Fruit fly (Drosophila melanogaster) whole organism, embryonic: ENCODE data around the gene MESK4.

ENCODE experiments used
- ATbp ChIP-seq: fragments of 200-800 bp; sonication (Bioruptor generic); optimal IDR thresholded peaks from 2 replicates; lab custom pipeline; 2017; ENCODE audit warnings: missing biosample characterization, mild to moderate bottlenecking, missing genetic modification characterization, missing genetic modification reagents
- Asciz ChIP-seq: fragments of 200-800 bp; sonication (Bioruptor generic); optimal IDR thresholded peaks from 2 replicates; lab custom pipeline; 2017; ENCODE audit warnings: missing biosample characterization, mild to moderate bottlenecking, missing genetic modification characterization, missing genetic modification reagents
- BtbVII ChIP-seq: fragments of 200-800 bp; sonication (Bioruptor generic); optimal IDR thresholded peaks from 3 replicates; lab custom pipeline; 2017; ENCODE audit warnings: missing biosample characterization, mild to moderate bottlenecking, missing genetic modification characterization
- CG11093 ChIP-seq: fragments of 200-800 bp; sonication (Bioruptor generic); IDR thresholded peaks from 3 replicates; pipeline ENCODE4 v1.3.6; 2022; ENCODE audit warnings: missing biosample characterization, missing genetic modification characterization
- CG11560 ChIP-seq: fragments of 200-800 bp; sonication (Bioruptor generic); IDR thresholded peaks from 3 replicates; pipeline ENCODE4 v1.3.6; 2022; ENCODE audit warnings: missing biosample characterization, missing genetic modification characterization
- CG12071 ChIP-seq: fragments of 200-800 bp; sonication (Bioruptor generic); optimal IDR thresholded peaks from 3 replicates; lab custom pipeline; 2018; ENCODE audit warnings: missing biosample characterization, mild to moderate bottlenecking, missing genetic modification characterization
- CG1233 ChIP-seq: fragments of 200-800 bp; sonication (Bioruptor generic); optimal IDR thresholded peaks from 4 replicates; lab custom pipeline; 2018; ENCODE audit warnings: missing biosample characterization, mild to moderate bottlenecking, missing genetic modification characterization
- CG12659 ChIP-seq: fragments of 200-800 bp; sonication (Bioruptor generic); optimal IDR thresholded peaks from 3 replicates; lab custom pipeline; 2017; ENCODE audit warnings: mild to moderate bottlenecking, missing biosample characterization, missing genetic modification reagents, missing genetic modification characterization
- CG14014 ChIP-seq: fragments of 200-800 bp; sonication (Bioruptor generic); IDR thresholded peaks from 2 replicates; pipeline ENCODE4 v1.3.6; 2022; ENCODE audit warnings: missing biosample characterization, missing genetic modification characterization
- CG14965 ChIP-seq: fragments of 200-800 bp; sonication (Bioruptor generic); optimal IDR thresholded peaks from 2 replicates; lab custom pipeline; 2016; ENCODE audit warnings: missing biosample characterization, missing genetic modification characterization, borderline replicate concordance
- CG15601 ChIP-seq: fragments of 200-800 bp; sonication (Bioruptor generic); optimal IDR thresholded peaks from 3 replicates; lab custom pipeline; 2019; ENCODE audit warnings: missing biosample characterization, mild to moderate bottlenecking, missing genetic modification characterization, moderate library complexity
- CG1792 ChIP-seq: fragments of 200-800 bp; sonication (Bioruptor generic); optimal IDR thresholded peaks from 2 replicates; lab custom pipeline; 2016; ENCODE audit warnings: missing biosample characterization, missing genetic modification characterization
- CG1832 ChIP-seq: fragments of 200-800 bp; sonication (Bioruptor generic); optimal IDR thresholded peaks from 2 replicates; lab custom pipeline; 2017; ENCODE audit warnings: missing biosample characterization, mild to moderate bottlenecking, missing genetic modification characterization, inconsistent platforms
- CG2202 ChIP-seq: fragments of 200-800 bp; sonication (Bioruptor generic); optimal IDR thresholded peaks from 2 replicates; lab custom pipeline; 2018; ENCODE audit warnings: missing biosample characterization, mild to moderate bottlenecking, missing genetic modification characterization
- CG30403 ChIP-seq: fragments of 200-800 bp; sonication (Bioruptor generic); optimal IDR thresholded peaks from 3 replicates; lab custom pipeline; 2016; ENCODE audit warnings: missing biosample characterization, missing genetic modification characterization
- CG30431 ChIP-seq: fragments of 200-800 bp; sonication (Bioruptor generic); optimal IDR thresholded peaks from 2 replicates; lab custom pipeline; 2017; ENCODE audit warnings: missing biosample characterization, missing genetic modification characterization
- CG3407 ChIP-seq: fragments of 200-800 bp; sonication (Bioruptor generic); optimal IDR thresholded peaks from 2 replicates; lab custom pipeline; 2018; ENCODE audit warnings: missing biosample characterization, mild to moderate bottlenecking, missing genetic modification characterization
- CG34224 ChIP-seq: fragments of 200-800 bp; sonication (Bioruptor generic); IDR thresholded peaks from 3 replicates; pipeline ENCODE4 v1.3.6; 2022; ENCODE audit warnings: missing biosample characterization, missing genetic modification characterization; ENCODE audit not compliant: partially characterized antibody
- CG34422 ChIP-seq: fragments of 200-800 bp; sonication (Bioruptor generic); IDR thresholded peaks from 3 replicates; pipeline ENCODE4 v1.3.6; 2022; ENCODE audit warnings: missing biosample characterization, missing genetic modification characterization
- CG3847 ChIP-seq: fragments of 200-800 bp; sonication (Bioruptor generic); IDR thresholded peaks from 2 replicates; pipeline ENCODE4 v1.3.6; 2022; ENCODE audit warnings: missing biosample characterization, missing genetic modification characterization
- CG3995 ChIP-seq: fragments of 200-800 bp; sonication (Bioruptor generic); optimal IDR thresholded peaks from 3 replicates; lab custom pipeline; 2016; ENCODE audit warnings: missing biosample characterization, missing genetic modification characterization
- CG6175 ChIP-seq: fragments of 200-800 bp; sonication (Bioruptor generic); IDR thresholded peaks from 3 replicates; pipeline ENCODE4 v1.3.6; 2022; ENCODE audit warnings: missing biosample characterization, missing genetic modification characterization
- CG6254 ChIP-seq: fragments of 200-800 bp; sonication (Bioruptor generic); optimal IDR thresholded peaks from 3 replicates; lab custom pipeline; 2017; ENCODE audit warnings: mild to moderate bottlenecking, missing biosample characterization, missing genetic modification reagents, missing genetic modification characterization
- CG6654 ChIP-seq: fragments of 200-800 bp; sonication (Bioruptor generic); optimal IDR thresholded peaks from 2 replicates; lab custom pipeline; 2017; ENCODE audit warnings: missing biosample characterization, mild to moderate bottlenecking, missing genetic modification characterization
- CG7839 ChIP-seq: fragments of 200-800 bp; sonication (Bioruptor generic); optimal IDR thresholded peaks from 3 replicates; lab custom pipeline; 2018; ENCODE audit warnings: missing biosample characterization, mild to moderate bottlenecking, missing genetic modification characterization, moderate library complexity
- CG7963 ChIP-seq: fragments of 200-800 bp; sonication (Bioruptor generic); IDR thresholded peaks from 3 replicates; pipeline ENCODE4 v1.3.6; 2022; ENCODE audit warnings: missing biosample characterization, missing genetic modification characterization; ENCODE audit not compliant: partially characterized antibody
- CG9215 ChIP-seq: fragments of 200-800 bp; sonication (Bioruptor generic); IDR thresholded peaks from 2 replicates; pipeline ENCODE4 v1.3.6; 2022; ENCODE audit warnings: missing biosample characterization, missing genetic modification characterization
- CHES-1-like ChIP-seq: fragments of 200-800 bp; sonication (Bioruptor generic); optimal IDR thresholded peaks from 2 replicates; lab custom pipeline; 2016; ENCODE audit warnings: missing biosample characterization, missing genetic modification characterization
- Elba2 ChIP-seq: fragments of 200-800 bp; sonication (Bioruptor generic); optimal IDR thresholded peaks from 3 replicates; lab custom pipeline; 2016; ENCODE audit warnings: missing biosample characterization, missing genetic modification characterization
- H2.0 ChIP-seq: fragments of 200-800 bp; sonication (Bioruptor generic); IDR thresholded peaks from 2 replicates; pipeline ENCODE4 v1.3.6; 2022; ENCODE audit warnings: missing biosample characterization, missing genetic modification characterization
- Max ChIP-seq: fragments of 200-800 bp; sonication (Bioruptor generic); optimal IDR thresholded peaks from 2 replicates; lab custom pipeline; 2016; ENCODE audit warnings: missing biosample characterization, mild to moderate bottlenecking, missing genetic modification characterization
- Rfx ChIP-seq: fragments of 200-800 bp; sonication (Bioruptor generic); IDR thresholded peaks from 2 replicates; pipeline ENCODE4 v1.3.6; 2022; ENCODE audit warnings: missing biosample characterization, missing genetic modification characterization
- Sin3A ChIP-seq: fragments of >200 bp; optimal IDR thresholded peaks from 2 replicates; lab custom pipeline; 2018
- Six4 ChIP-seq: fragments of 200-800 bp; sonication (Bioruptor generic); optimal IDR thresholded peaks from 2 replicates; lab custom pipeline; 2016; ENCODE audit warnings: missing biosample characterization, missing genetic modification characterization
- br ChIP-seq: fragments of >200 bp; optimal IDR thresholded peaks from 2 replicates; lab custom pipeline; 2017
- corto ChIP-seq: fragments of 200-800 bp; sonication (Bioruptor generic); optimal IDR thresholded peaks from 2 replicates; lab custom pipeline; 2016; ENCODE audit warnings: missing biosample characterization, mild to moderate bottlenecking, missing genetic modification characterization, moderate library complexity
- crc ChIP-seq: fragments of 200-800 bp; sonication (Bioruptor generic); optimal IDR thresholded peaks from 2 replicates; lab custom pipeline; 2016; ENCODE audit warnings: missing biosample characterization, missing genetic modification characterization
- eyg ChIP-seq: fragments of 200-800 bp; sonication (Bioruptor generic); optimal IDR thresholded peaks from 3 replicates; lab custom pipeline; 2016; ENCODE audit warnings: missing biosample characterization, missing genetic modification characterization
- fd3F ChIP-seq: fragments of 200-800 bp; sonication (Bioruptor generic); optimal IDR thresholded peaks from 2 replicates; lab custom pipeline; 2018; ENCODE audit warnings: missing biosample characterization, mild to moderate bottlenecking, missing genetic modification characterization, moderate library complexity
- fru ChIP-seq: fragments of >200 bp; optimal IDR thresholded peaks from 2 replicates; lab custom pipeline; 2017
- lbe ChIP-seq: fragments of 200-800 bp; sonication (Bioruptor generic); optimal IDR thresholded peaks from 2 replicates; lab custom pipeline; 2016; ENCODE audit warnings: missing biosample characterization, mild to moderate bottlenecking, missing genetic modification characterization
- nerfin-1 ChIP-seq: fragments of 200-800 bp; sonication (Bioruptor generic); optimal IDR thresholded peaks from 3 replicates; lab custom pipeline; 2019; ENCODE audit warnings: missing biosample characterization, mild to moderate bottlenecking, missing genetic modification characterization, moderate library complexity
- odd ChIP-seq: fragments of 200-800 bp; sonication (Bioruptor generic); optimal IDR thresholded peaks from 2 replicates; lab custom pipeline; 2017; ENCODE audit warnings: missing biosample characterization, mild to moderate bottlenecking, missing genetic modification characterization
- pfk ChIP-seq: fragments of 200-800 bp; sonication (Bioruptor generic); optimal IDR thresholded peaks from 2 replicates; lab custom pipeline; 2018; ENCODE audit warnings: missing biosample characterization, mild to moderate bottlenecking, missing genetic modification characterization, moderate library complexity
- prd ChIP-seq, 3 experiments: fragments of >200 bp in 2 of 3; fragments of 200-800 bp in 1 of 3; sonication (Bioruptor generic) in 1 of 3; optimal IDR thresholded peaks in 2 of 3; IDR thresholded peaks in 1 of 3; 2 replicates in 2 of 3; 3 replicates in 1 of 3; pipeline versions ENCODE4 v1.3.6 to Lab custom; 2017 to 2022; ENCODE audit warnings: missing biosample characterization in 1 of 3, missing genetic modification characterization in 1 of 3
- tgo ChIP-seq: fragments of 200-800 bp; sonication (Bioruptor generic); IDR thresholded peaks from 3 replicates; pipeline ENCODE4 v1.3.6; 2022; ENCODE audit warnings: missing biosample characterization, missing genetic modification characterization
- tna ChIP-seq: fragments of 200-800 bp; sonication (Bioruptor generic); IDR thresholded peaks from 2 replicates; pipeline ENCODE4 v1.3.6; 2022; ENCODE audit warnings: missing biosample characterization, missing genetic modification characterization; ENCODE audit not compliant: partially characterized antibody
- yki ChIP-seq: fragments of >200 bp; optimal IDR thresholded peaks from 3 replicates; lab custom pipeline; 2018
- zen2 ChIP-seq: fragments of 200-800 bp; sonication (Bioruptor generic); IDR thresholded peaks from 3 replicates; pipeline ENCODE4 v1.3.6; 2022; ENCODE audit warnings: missing biosample characterization, missing genetic modification characterization; ENCODE audit not compliant: partially characterized antibody

Gene MESK4

DNA sequence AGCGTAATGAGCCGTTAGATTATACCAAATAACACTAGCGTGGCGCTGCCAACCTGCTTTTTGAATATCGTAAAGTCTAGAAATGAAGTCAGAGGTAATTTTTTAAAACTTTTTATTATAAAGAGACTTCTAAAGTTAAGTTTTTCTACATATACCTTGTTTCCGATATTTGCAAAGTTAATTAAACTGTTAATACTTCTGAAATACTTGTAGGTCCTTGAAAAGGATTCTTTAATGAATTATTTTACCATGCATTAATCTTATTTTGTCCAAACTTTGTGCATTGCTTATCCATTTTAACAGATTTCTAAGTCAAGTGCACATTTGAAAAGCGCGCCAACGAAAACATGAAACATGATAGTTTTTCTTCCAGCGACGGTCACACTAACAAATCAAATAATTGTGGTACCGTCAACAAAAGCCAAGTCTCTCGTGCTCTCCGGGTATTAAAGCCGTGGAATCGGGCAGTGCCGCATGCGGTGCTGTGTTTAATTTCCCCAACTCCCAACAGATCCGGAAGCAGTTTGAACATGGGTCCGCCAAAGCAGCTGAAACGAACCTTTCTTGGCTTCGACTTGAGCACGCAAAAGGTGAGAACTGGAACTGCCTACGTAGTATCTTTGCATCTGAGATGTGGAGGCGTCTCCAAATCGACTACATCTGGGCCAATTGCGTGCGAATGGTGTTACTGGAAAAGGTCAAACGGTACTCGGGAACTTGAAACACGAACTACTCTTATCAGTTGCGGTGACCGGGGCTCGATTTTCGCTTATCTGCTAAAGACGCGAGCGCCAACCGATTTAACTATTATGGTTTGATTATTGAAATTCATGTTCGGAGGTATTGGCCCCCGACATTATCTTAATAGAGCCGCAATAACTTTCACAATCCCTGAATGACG, 7.7 kb downstream of the MESK4 start, which contains the start of the genes EMC2A and CG3534 (continued):
- TF ChIP-seq CG3995 (GFP tag; lab: Kevin White, UChicago): no peak
- TF ChIP-seq CG30403 (GFP tag; lab: Kevin White, UChicago): peak; percentile 25
- TF ChIP-seq Six4: peak; percentile 24
- 0 out of 2 replicates have a peak, but pooled peaks have one; percentile 20 for TF ChIP-seq CG9215 (GFP tag; lab: Robert Waterston, UW)
- TF ChIP-seq CHES-1-like (GFP tag; lab: Kevin White, UChicago): no peak
- TF ChIP-seq Rfx (GFP tag; lab: Robert Waterston, UW): no peak; the same call in 1 of the 2 replicates
- TF ChIP-seq CG11093 (GFP tag; lab: Robert Waterston, UW): no peak
- TF ChIP-seq Asciz (GFP tag; lab: Kevin White, UChicago): peak; percentile 3
- no peak for TF ChIP-seq Elba2 (GFP tag; lab: Kevin White, UChicago)
- 0 out of 2 replicates have a peak, but pooled peaks have one; percentile 29 for TF ChIP-seq tna (GFP tag; lab: Robert Waterston, UW)
- no peak for TF ChIP-seq CG2202 (tag; lab: Kevin White, UChicago)
- peak; percentile 59 for TF ChIP-seq Sin3A
- TF ChIP-seq eyg (GFP tag; lab: Kevin White, UChicago): no peak
- no peak for TF ChIP-seq CG6654 (GFP tag; lab: Kevin White, UChicago)
- TF ChIP-seq CG15601 (tag; lab: Kevin White, UChicago): no peak
- no peak for TF ChIP-seq BtbVII (GFP tag; lab: Kevin White, UChicago)
- no peak for TF ChIP-seq CG3407 (GFP tag; lab: Kevin White, UChicago)
- no peak for TF ChIP-seq CG11560
- no peak for TF ChIP-seq corto (GFP tag; lab: Kevin White, UChicago)
- no peak for TF ChIP-seq fd3F
- no peak for TF ChIP-seq CG14965 (GFP tag; lab: Kevin White, UChicago)
- 0 out of 2 replicates have a peak, but pooled peaks have one; percentile 4 for TF ChIP-seq CG14014 (GFP tag; lab: Robert Waterston, UW)
- TF ChIP-seq CG6254 (GFP tag; lab: Kevin White, UChicago): no peak
- TF ChIP-seq CG1832: no peak
- no peak for TF ChIP-seq pfk (GFP tag; lab: Kevin White, UChicago)
- TF ChIP-seq fru (lab: Kevin White, UChicago): no peak
- TF ChIP-seq CG1792 (GFP tag; lab: Kevin White, UChicago): no peak
- no peak for TF ChIP-seq CG7963 (GFP tag; lab: Robert Waterston, UW)
- TF ChIP-seq CG1233 (GFP tag; lab: Kevin White, UChicago): no peak
- no peak for TF ChIP-seq CG12071 (GFP tag; lab: Kevin White, UChicago)
- no peak for TF ChIP-seq crc (GFP tag; lab: Kevin White, UChicago)
- no peak for TF ChIP-seq br
- TF ChIP-seq CG30431 (GFP tag; lab: Kevin White, UChicago): no peak
- TF ChIP-seq ATbp (GFP tag; lab: Kevin White, UChicago): no peak
- TF ChIP-seq CG12659 (GFP tag; lab: Kevin White, UChicago): peak; percentile 2
- TF ChIP-seq zen2: no peak
- TF ChIP-seq yki: no peak
- TF ChIP-seq H2.0 (GFP tag; lab: Robert Waterston, UW): no peak
- TF ChIP-seq nerfin-1 (tag; lab: Kevin White, UChicago): no peak
- no peak for TF ChIP-seq lbe (GFP tag; lab: Kevin White, UChicago)
- no peak for TF ChIP-seq prd (optimal IDR thresholded peaks at IDR 0.05; lab: Kevin White, UChicago)
- TF ChIP-seq prd (GFP tag; IDR thresholded peaks at IDR 0.05; lab: Robert Waterston, UW): no peak; the same call in 2 of the 3 replicates
- TF ChIP-seq CG34422 (GFP tag; lab: Robert Waterston, UW): no peak
- TF ChIP-seq Max (GFP tag; lab: Kevin White, UChicago): peak; percentile 21
- TF ChIP-seq CG3847: no peak
- TF ChIP-seq tgo (GFP tag; lab: Robert Waterston, UW): peak; percentile 26; the same call in 1 of the 3 replicates
- TF ChIP-seq odd (GFP tag; lab: Kevin White, UChicago): no peak
- no peak for TF ChIP-seq CG6175 (GFP tag; lab: Robert Waterston, UW)
- peak; percentile 54 for TF ChIP-seq CG7839 (tag; lab: Kevin White, UChicago)
- no peak for TF ChIP-seq CG34224
